Worm (Caenorhabditis elegans): ENCODE measurements around the gene vha-6.

vha-6 gene

DNA sequence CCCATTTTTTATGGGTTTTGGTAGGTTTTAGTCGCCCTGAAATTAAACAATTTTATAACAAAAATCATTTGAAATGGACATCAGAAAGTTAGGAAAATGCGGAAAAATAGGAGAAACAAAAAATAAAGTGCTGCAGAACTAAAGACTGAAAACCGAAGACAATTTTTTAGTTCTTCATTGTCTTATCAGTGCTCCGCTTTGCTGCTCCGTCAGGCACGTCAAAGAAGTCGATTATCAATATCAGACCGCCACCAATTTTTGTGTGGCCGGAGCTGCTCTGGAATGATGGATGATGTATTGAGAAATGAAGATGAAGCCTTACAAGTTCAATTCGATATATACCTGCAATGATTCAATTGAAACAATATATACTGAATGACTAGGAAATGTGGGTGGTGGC lies at the start of gene vha-6:
Gene vha-6 (minus strand): TSS at position 36 of the 400 bp plus-strand sequence.
- no peak for TF ChIP-seq tbx-11 (GFP tag; IDR thresholded peaks at IDR 0.05)
- no peak for TF ChIP-seq tra-4 (tag; optimal IDR thresholded peaks at IDR 0.05)
- no peak for TF ChIP-seq ceh-36 (tag; optimal IDR thresholded peaks at IDR 0.05)
- TF ChIP-seq pes-1 (GFP tag; IDR thresholded peaks at IDR 0.05) = no peak
- no peak for TF ChIP-seq hnd-1 (tag; optimal IDR thresholded peaks at IDR 0.05)
- no peak for TF ChIP-seq scrt-1 (GFP tag; IDR thresholded peaks at IDR 0.05)
- TF ChIP-seq hmg-4 (GFP tag; optimal IDR thresholded peaks at IDR 0.05) = no peak
- TF ChIP-seq F13C5.2 (tag; optimal IDR thresholded peaks at IDR 0.05) = no peak

DNA sequence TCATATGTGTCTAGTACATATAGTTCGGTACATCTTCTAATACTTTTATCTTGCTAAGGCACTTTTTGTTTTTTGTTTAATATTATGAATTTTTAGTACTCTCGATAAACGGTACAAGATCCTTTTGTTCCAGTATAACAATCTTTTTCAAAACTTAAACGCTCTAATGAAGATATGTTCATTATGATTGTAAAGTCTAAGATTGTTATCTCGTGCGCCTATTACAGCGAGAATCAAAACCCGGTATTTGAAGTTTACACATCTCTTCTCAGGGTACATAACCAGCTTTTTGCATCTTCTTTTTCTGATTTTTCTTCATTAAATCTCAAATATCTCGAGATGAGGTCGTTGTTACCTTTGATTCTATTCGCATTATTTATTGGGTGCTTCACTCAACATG lies 49.7 kb upstream of the vha-6 start, which contains the start of gene B0334.13:
Gene B0334.13 (plus strand): TSS at position 301 of the 400 bp plus-strand sequence.
- no peak for TF ChIP-seq hmg-4 (GFP tag; optimal IDR thresholded peaks at IDR 0.05)
- TF ChIP-seq pes-1 (GFP tag; IDR thresholded peaks at IDR 0.05) = no peak
- no peak for TF ChIP-seq tbx-37 (GFP tag; conservative IDR thresholded peaks at IDR 0.05)

DNA sequence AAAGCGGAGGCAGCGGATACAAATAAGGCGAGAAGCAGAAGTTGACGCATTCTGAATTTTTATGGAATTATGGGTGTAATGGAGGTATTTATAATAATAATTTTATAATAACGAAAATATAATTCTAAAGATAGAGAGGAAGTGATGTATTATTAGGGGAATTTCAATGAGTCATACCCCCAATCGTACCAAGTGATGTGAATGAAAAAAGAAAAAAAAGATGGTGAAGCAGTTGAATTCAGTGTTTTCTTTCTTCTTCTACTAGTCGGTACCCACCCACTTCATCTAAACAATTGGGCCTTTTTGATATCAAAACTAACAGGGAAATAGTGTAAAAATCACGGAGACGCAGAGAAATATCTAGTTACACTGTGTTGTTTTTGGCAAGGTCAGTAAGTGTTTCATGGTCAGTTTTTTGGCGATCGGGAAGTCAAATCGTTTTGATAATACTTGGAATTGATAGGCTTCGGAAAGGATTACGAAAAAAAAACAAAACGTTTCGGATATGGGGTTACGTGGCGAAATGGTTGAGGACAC lies 48.5 kb upstream of the vha-6 start, which contains the start of gene ttr-18:
Gene ttr-18 (minus strand): TSS at position 51 of the 537 bp plus-strand sequence.
- TF ChIP-seq hnd-1 (tag; optimal IDR thresholded peaks at IDR 0.05) (no peak), pes-1 (GFP tag; IDR thresholded peaks at IDR 0.05) (no peak), ceh-13 (GFP tag; optimal IDR thresholded peaks at IDR 0.05) (no peak), tbx-11 (GFP tag; IDR thresholded peaks at IDR 0.05) (no peak), aly-1 (tag; optimal IDR thresholded peaks at IDR 0.05) (no peak), ceh-36 (tag; optimal IDR thresholded peaks at IDR 0.05) (no peak), sea-1 (GFP tag; conservative IDR thresholded peaks at IDR 0.05) (no peak), F13C5.2 (tag; optimal IDR thresholded peaks at IDR 0.05) (no peak), hmg-4 (GFP tag; optimal IDR thresholded peaks at IDR 0.05) (no peak), flt-1 (GFP tag; IDR thresholded peaks at IDR 0.05) (no peak)

DNA sequence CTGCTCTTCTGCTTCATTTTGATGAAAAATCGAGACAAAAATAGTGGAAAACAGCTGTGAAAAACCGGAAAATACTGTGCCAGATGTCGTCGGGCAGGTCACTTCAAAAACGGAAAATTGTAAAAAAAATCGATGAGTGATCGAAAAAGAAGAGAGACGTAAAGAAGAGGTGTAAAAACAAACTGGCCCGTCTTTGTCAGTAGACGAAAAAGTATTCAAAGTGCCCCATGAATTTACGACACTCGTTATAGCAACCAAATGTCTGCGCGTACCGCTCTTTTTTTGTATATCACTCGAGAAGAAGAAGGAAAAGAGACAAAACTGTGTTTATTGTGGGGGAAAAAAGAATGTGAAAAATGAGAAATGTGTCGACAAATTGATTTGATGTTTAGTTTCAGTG lies 46.9 kb upstream of the vha-6 start, which contains the start of gene twk-5:
Gene twk-5 (minus strand): TSS at position 101 of the 400 bp plus-strand sequence.
- TF ChIP-seq ceh-13 (GFP tag; optimal IDR thresholded peaks at IDR 0.05) = no peak
- no peak for TF ChIP-seq hnd-1 (tag; optimal IDR thresholded peaks at IDR 0.05)
- no peak for TF ChIP-seq ets-7 (tag; optimal IDR thresholded peaks at IDR 0.05)
- TF ChIP-seq sea-1 (GFP tag; conservative IDR thresholded peaks at IDR 0.05) = no peak
- TF ChIP-seq B0310.2 (tag; optimal IDR thresholded peaks at IDR 0.05) = no peak
- no peak for TF ChIP-seq ceh-36 (tag; optimal IDR thresholded peaks at IDR 0.05)
- TF ChIP-seq ama-1 (optimal IDR thresholded peaks at IDR 0.05) = no peak

DNA sequence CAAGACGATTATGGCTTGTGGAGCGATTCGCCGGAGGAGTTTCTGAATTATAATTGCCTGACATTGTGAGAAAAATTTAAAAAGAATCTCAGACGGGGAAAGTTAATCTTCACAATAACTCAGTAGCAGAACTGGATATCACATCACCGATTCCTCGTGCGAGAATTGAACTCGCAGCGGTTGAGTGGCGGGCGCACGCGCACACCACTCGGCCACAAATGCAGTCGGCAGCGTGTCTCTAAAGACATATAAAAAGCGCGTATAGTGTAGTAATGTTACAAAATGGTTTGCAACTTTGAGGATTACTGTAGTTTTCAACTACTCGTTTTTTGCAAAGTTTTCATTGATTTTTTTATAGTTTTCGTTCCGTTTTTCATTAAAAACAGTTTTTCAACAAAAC lies 46.3 kb upstream of the vha-6 start:
- TF ChIP-seq flt-1 (GFP tag; IDR thresholded peaks at IDR 0.05) (peak; percentile 97), tbx-37 (GFP tag; conservative IDR thresholded peaks at IDR 0.05) (peak; percentile 98), hmg-4 (GFP tag; optimal IDR thresholded peaks at IDR 0.05) (peak; percentile 98), tbx-11 (GFP tag; IDR thresholded peaks at IDR 0.05) (peak; percentile 96), sea-1 (GFP tag; conservative IDR thresholded peaks at IDR 0.05) (peak; percentile 97), hnd-1 (tag; optimal IDR thresholded peaks at IDR 0.05) (peak; percentile 94), B0310.2 (tag; optimal IDR thresholded peaks at IDR 0.05) (peak; percentile 97), ceh-36 (tag; optimal IDR thresholded peaks at IDR 0.05) (peak; percentile 97), F13C5.2 (tag; optimal IDR thresholded peaks at IDR 0.05) (peak; percentile 97), tra-4 (tag; optimal IDR thresholded peaks at IDR 0.05) (peak; percentile 93), hmbx-1 (tag; optimal IDR thresholded peaks at IDR 0.05) (peak; percentile 89), pes-1 (GFP tag; IDR thresholded peaks at IDR 0.05) (peak; percentile 97), ama-1 (optimal IDR thresholded peaks at IDR 0.05) (no peak), aly-1 (tag; optimal IDR thresholded peaks at IDR 0.05) (peak; percentile 97), ets-7 (tag; optimal IDR thresholded peaks at IDR 0.05) (peak; percentile 89), scrt-1 (GFP tag; IDR thresholded peaks at IDR 0.05) (peak; percentile 95), ceh-13 (GFP tag; optimal IDR thresholded peaks at IDR 0.05) (peak; percentile 93)

DNA sequence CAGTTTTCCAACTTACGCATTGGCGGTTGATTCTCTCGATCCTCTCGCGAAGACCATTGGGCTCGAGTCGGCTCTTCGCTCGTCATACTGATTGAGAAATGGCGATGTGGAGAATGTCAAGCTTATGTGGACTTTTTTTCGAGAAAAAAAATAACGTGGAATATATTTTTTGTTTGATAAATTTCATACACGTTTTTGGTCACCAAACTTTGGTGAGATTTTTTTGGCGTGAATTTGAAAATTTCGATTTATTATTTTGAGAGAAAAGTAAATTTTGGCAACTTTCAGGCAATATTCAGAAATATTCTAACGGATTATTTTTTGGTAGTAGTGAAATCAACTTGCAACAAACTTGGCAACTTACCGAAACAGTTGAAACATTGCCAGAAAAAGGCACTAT lies 40.8 kb upstream of the vha-6 start, which contains the start of gene W02B12.12:
Gene W02B12.12 (minus strand): TSS at position 101 of the 400 bp plus-strand sequence.
- TF ChIP-seq tra-4 (tag; optimal IDR thresholded peaks at IDR 0.05) (no peak), hmbx-1 (tag; optimal IDR thresholded peaks at IDR 0.05) (no peak)

DNA sequence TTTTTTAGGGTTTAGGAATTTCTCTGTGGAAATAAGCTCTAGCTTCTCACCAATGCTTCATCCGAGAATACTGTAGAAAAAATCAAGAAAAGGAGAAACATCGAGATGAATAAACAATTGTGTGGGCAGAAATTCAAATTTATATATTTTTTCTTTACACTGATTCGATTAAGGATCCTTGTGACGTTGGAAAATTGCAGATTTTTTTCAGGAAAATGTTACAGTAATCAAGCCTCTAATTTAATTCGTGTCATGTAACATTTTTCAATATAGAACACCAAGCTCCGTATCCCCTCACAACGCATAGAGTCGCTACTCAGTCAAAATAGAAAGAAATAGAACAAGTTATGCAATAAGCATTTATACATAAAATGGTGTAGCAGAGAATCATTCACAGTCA lies 38.2 kb upstream of the vha-6 start, which contains the start of gene W02B12.16:
Gene W02B12.16 (minus strand): TSS at position 101 of the 400 bp plus-strand sequence.
- TF ChIP-seq hnd-1 (tag; optimal IDR thresholded peaks at IDR 0.05) (no peak), tbx-11 (GFP tag; IDR thresholded peaks at IDR 0.05) (no peak), ama-1 (optimal IDR thresholded peaks at IDR 0.05) (no peak), ets-7 (tag; optimal IDR thresholded peaks at IDR 0.05) (no peak), pes-1 (GFP tag; IDR thresholded peaks at IDR 0.05) (no peak), ceh-36 (tag; optimal IDR thresholded peaks at IDR 0.05) (no peak), B0310.2 (tag; optimal IDR thresholded peaks at IDR 0.05) (no peak), ceh-13 (GFP tag; optimal IDR thresholded peaks at IDR 0.05) (no peak), tra-4 (tag; optimal IDR thresholded peaks at IDR 0.05) (no peak), sea-1 (GFP tag; conservative IDR thresholded peaks at IDR 0.05) (no peak), tbx-37 (GFP tag; conservative IDR thresholded peaks at IDR 0.05) (no peak), scrt-1 (GFP tag; IDR thresholded peaks at IDR 0.05) (no peak), aly-1 (tag; optimal IDR thresholded peaks at IDR 0.05) (no peak), hmg-4 (GFP tag; optimal IDR thresholded peaks at IDR 0.05) (no peak), F13C5.2 (tag; optimal IDR thresholded peaks at IDR 0.05) (no peak), hmbx-1 (tag; optimal IDR thresholded peaks at IDR 0.05) (no peak), flt-1 (GFP tag; IDR thresholded peaks at IDR 0.05) (no peak)

DNA sequence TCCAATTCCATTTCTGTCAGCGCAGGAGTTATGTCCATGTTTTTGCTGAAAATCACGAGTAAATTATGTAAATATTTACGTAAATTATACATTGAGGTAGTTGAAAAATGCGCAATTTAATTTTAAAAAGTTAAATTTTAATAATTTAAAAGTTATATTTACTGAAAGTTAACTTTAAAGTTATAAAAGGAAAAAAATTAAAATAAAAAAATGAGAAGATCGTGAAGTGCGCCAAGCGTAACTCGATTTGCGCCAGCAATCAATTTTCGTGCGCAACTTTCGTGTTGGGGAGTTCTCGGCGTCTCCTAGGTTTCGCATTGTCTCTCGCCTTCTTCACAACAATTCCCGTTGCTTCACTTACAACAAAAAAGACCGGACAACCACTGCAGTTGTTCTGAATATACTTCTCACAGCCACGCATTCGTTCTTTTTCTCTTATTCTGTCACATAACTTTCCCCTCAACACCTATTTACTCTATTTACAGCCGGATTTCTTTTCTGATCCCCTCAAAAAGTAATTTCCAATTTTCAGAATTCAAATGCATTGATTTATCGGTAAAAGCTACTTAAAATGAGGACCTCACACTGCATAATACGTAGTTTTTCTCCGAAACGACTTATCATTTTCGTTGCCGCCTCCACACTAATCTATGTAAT lies 35.4 kb upstream of the vha-6 start, which contains the start of the genes metl-1 and W02B12.11:
Gene metl-1 (minus strand): TSS at position 51 of the 657 bp plus-strand sequence.
Gene W02B12.11 (plus strand): TSS at position 337 of the 657 bp plus-strand sequence.
- TF ChIP-seq F13C5.2 (tag; optimal IDR thresholded peaks at IDR 0.05) = peak; percentile 44
- peak; percentile 22 for TF ChIP-seq hmg-4 (GFP tag; optimal IDR thresholded peaks at IDR 0.05)
- peak; percentile 72 for TF ChIP-seq flt-1 (GFP tag; IDR thresholded peaks at IDR 0.05)
- TF ChIP-seq tbx-37 (GFP tag; conservative IDR thresholded peaks at IDR 0.05) = peak; percentile 62; the same call in 1 of the 2 replicates
- no peak for TF ChIP-seq tbx-11 (GFP tag; IDR thresholded peaks at IDR 0.05)
